Worm (Caenorhabditis elegans): Measurements from ENCODE around the gene C07A4.2.

The C07A4.2 gene

ce11 chrX:10154317-10154942 lies 17.6 kb upstream of the C07A4.2 start, which contains the start of gene F09B9.5:
F09B9.5 (plus strand) TSS chrX:10154817.
- TF ChIP-seq B0035.1 (tag; optimal IDR thresholded peaks at IDR 0.05): no peak
- TF ChIP-seq C17E4.6 (GFP tag; IDR thresholded peaks at IDR 0.05): no peak
- no peak for TF ChIP-seq nhr-80 (tag; optimal IDR thresholded peaks at IDR 0.05)

- TF ChIP-seq C06A6.2 (GFP tag; conservative IDR thresholded peaks at IDR 0.05) (no peak), nhr-80 (tag; optimal IDR thresholded peaks at IDR 0.05) (no peak), madf-6 (GFP tag; IDR thresholded peaks at IDR 0.05) (no peak), zim-3 (tag; optimal IDR thresholded peaks at IDR 0.05) (no peak), F49E8.2 (tag; optimal IDR thresholded peaks at IDR 0.05; ENCODE audit: insufficient read depth) (no peak), ztf-6 (GFP tag; IDR thresholded peaks at IDR 0.05) (no peak), F23B12.7 (tag; optimal IDR thresholded peaks at IDR 0.05; ENCODE audit: insufficient read depth) (no peak), hlh-12 (tag; optimal IDR thresholded peaks at IDR 0.05) (no peak), hlh-26 (GFP tag; conservative IDR thresholded peaks at IDR 0.05) (no peak), F52B5.7 (tag; optimal IDR thresholded peaks at IDR 0.05) (no peak), fkh-3 (tag; optimal IDR thresholded peaks at IDR 0.05) (no peak), nhr-120 (GFP tag; IDR thresholded peaks at IDR 0.05) (no peak), Y95B8A.8 (GFP tag; IDR thresholded peaks at IDR 0.05) (no peak), bed-1 (GFP tag; IDR thresholded peaks at IDR 0.05) (no peak), nfya-2 (GFP tag; IDR thresholded peaks at IDR 0.05) (no peak)
Measured at ce11 chrX:10155127-10155526, 16.9 kb upstream of the C07A4.2 start.

ce11 chrX:10158716-10159115 lies 13.3 kb upstream of the C07A4.2 start, which contains the start of gene erd-2.1:
erd-2.1 (minus strand) TSS chrX:10158829.
- TF ChIP-seq ceh-58 (GFP tag; IDR thresholded peaks at IDR 0.05) (no peak), let-607 (tag; optimal IDR thresholded peaks at IDR 0.05) (peak; percentile 96 to 97), tbp1 (GFP tag; optimal IDR thresholded peaks at IDR 0.05) (peak; percentile 18), ztf-25 (GFP tag; IDR thresholded peaks at IDR 0.05) (no peak), ceh-27 (GFP tag; optimal IDR thresholded peaks at IDR 0.05) (peak; percentile 46), hmg-1.2 (GFP tag; IDR thresholded peaks at IDR 0.05) (peak; percentile 81), K12H6.12 (tag; optimal IDR thresholded peaks at IDR 0.05) (peak; percentile 28), lin-40 (tag; optimal IDR thresholded peaks at IDR 0.05) (peak; percentile 44), nfyb-1 (GFP tag; IDR thresholded peaks at IDR 0.05) (peak; percentile 91), mcd-1 (GFP tag; IDR thresholded peaks at IDR 0.05) (0 out of 2 replicates have a peak, but pooled peaks have one; percentile 17), gei-17 (GFP tag; optimal IDR thresholded peaks at IDR 0.05) (peak; percentile 31), chd-7 (tag; optimal IDR thresholded peaks at IDR 0.05) (no peak), zfh-2 (GFP tag; conservative IDR thresholded peaks at IDR 0.05) (peak; percentile 85), F10E7.11 (tag; optimal IDR thresholded peaks at IDR 0.05) (no peak), sptf-2 (GFP tag; optimal IDR thresholded peaks at IDR 0.05) (no peak), nhr-80 (tag; optimal IDR thresholded peaks at IDR 0.05) (peak; percentile 82), ztf-3 (GFP tag; optimal IDR thresholded peaks at IDR 0.05) (no peak), madf-8 (GFP tag; conservative IDR thresholded peaks at IDR 0.05) (no peak), ZK185.1 (tag; optimal IDR thresholded peaks at IDR 0.05; ENCODE audit: poor library complexity, severe bottlenecking) (peak; percentile 62), F33H1.4 (GFP tag; IDR thresholded peaks at IDR 0.05) (peak; percentile 60)
